Fruit fly (Drosophila melanogaster) whole organism, embryonic: ENCODE results near the gene shv.

Experiments used
- Antp ChIP-seq: fragments of 200-800 bp; sonication (Bioruptor generic); optimal IDR thresholded peaks from 3 replicates; lab custom pipeline; 2016; ENCODE audit warnings: missing biosample characterization, missing genetic modification characterization
- CG1024 ChIP-seq: fragments of 200-800 bp; sonication (Bioruptor generic); IDR thresholded peaks from 2 replicates; pipeline ENCODE4 v1.3.6; 2022; ENCODE audit warnings: missing biosample characterization, missing genetic modification characterization
- CG10979 ChIP-seq: fragments of 200-800 bp; sonication (Bioruptor generic); optimal IDR thresholded peaks from 2 replicates; lab custom pipeline; 2018; ENCODE audit warnings: missing biosample characterization, mild to moderate bottlenecking, missing genetic modification characterization, moderate library complexity
- CG11085 ChIP-seq: fragments of 200-800 bp; sonication (Bioruptor generic); IDR thresholded peaks from 2 replicates; pipeline ENCODE4 v1.3.6; 2022; ENCODE audit warnings: missing biosample characterization, missing genetic modification characterization
- CG11504 ChIP-seq: fragments of 200-800 bp; sonication (Bioruptor generic); optimal IDR thresholded peaks from 3 replicates; lab custom pipeline; 2019; ENCODE audit warnings: missing biosample characterization, mild to moderate bottlenecking, missing genetic modification characterization, moderate library complexity
- CG11560 ChIP-seq: fragments of 200-800 bp; sonication (Bioruptor generic); IDR thresholded peaks from 3 replicates; pipeline ENCODE4 v1.3.6; 2022; ENCODE audit warnings: missing biosample characterization, missing genetic modification characterization
- CG11723 ChIP-seq: fragments of 200-800 bp; sonication (Bioruptor generic); optimal IDR thresholded peaks from 2 replicates; lab custom pipeline; 2017; ENCODE audit warnings: missing biosample characterization, mild to moderate bottlenecking, missing genetic modification characterization
- CG12236 ChIP-seq: fragments of 200-800 bp; sonication (Bioruptor generic); optimal IDR thresholded peaks from 2 replicates; lab custom pipeline; 2016; ENCODE audit warnings: missing biosample characterization, missing genetic modification characterization
- CG14014 ChIP-seq: fragments of 200-800 bp; sonication (Bioruptor generic); IDR thresholded peaks from 2 replicates; pipeline ENCODE4 v1.3.6; 2022; ENCODE audit warnings: missing biosample characterization, missing genetic modification characterization
- CG15479 ChIP-seq: fragments of 200-800 bp; sonication (Bioruptor generic); optimal IDR thresholded peaks from 3 replicates; lab custom pipeline; 2019; ENCODE audit warnings: missing biosample characterization, mild to moderate bottlenecking, missing genetic modification characterization, moderate library complexity
- CG17568 ChIP-seq: fragments of 200-800 bp; sonication (Bioruptor generic); optimal IDR thresholded peaks from 2 replicates; lab custom pipeline; 2018; ENCODE audit warnings: missing biosample characterization, mild to moderate bottlenecking, missing genetic modification characterization, moderate library complexity
- CG2199 ChIP-seq: fragments of 200-800 bp; sonication (Bioruptor generic); IDR thresholded peaks from 3 replicates; pipeline ENCODE4 v1.3.6; 2022; ENCODE audit warnings: missing biosample characterization, missing genetic modification characterization
- CG3065 ChIP-seq: fragments of 200-800 bp; sonication (Bioruptor generic); optimal IDR thresholded peaks from 2 replicates; lab custom pipeline; 2016; ENCODE audit warnings: missing biosample characterization, missing genetic modification characterization
- CG3281 ChIP-seq: fragments of 200-800 bp; sonication (Bioruptor generic); optimal IDR thresholded peaks from 3 replicates; lab custom pipeline; 2017; ENCODE audit warnings: missing biosample characterization, mild to moderate bottlenecking, missing genetic modification characterization
- CG33557 ChIP-seq: fragments of 200-800 bp; sonication (Bioruptor generic); optimal IDR thresholded peaks from 2 replicates; lab custom pipeline; 2019; ENCODE audit warnings: missing biosample characterization, mild to moderate bottlenecking, missing genetic modification characterization, moderate library complexity
- CG42726 ChIP-seq: fragments of 200-800 bp; sonication (Bioruptor generic); IDR thresholded peaks from 2 replicates; pipeline ENCODE4 v1.3.6; 2022; ENCODE audit warnings: missing biosample characterization, missing genetic modification characterization; ENCODE audit not compliant: partially characterized antibody
- CG4424 ChIP-seq: fragments of 200-800 bp; sonication (Bioruptor generic); optimal IDR thresholded peaks from 3 replicates; lab custom pipeline; 2016; ENCODE audit warnings: missing biosample characterization, missing genetic modification characterization
- CG5180 ChIP-seq: fragments of 200-800 bp; sonication (Bioruptor generic); optimal IDR thresholded peaks from 3 replicates; lab custom pipeline; 2017; ENCODE audit warnings: missing biosample characterization, missing genetic modification characterization, mild to moderate bottlenecking, moderate library complexity, missing genetic modification reagents
- CG5245 ChIP-seq: fragments of 200-800 bp; sonication (Bioruptor generic); optimal IDR thresholded peaks from 3 replicates; lab custom pipeline; 2016; ENCODE audit warnings: missing biosample characterization, missing genetic modification characterization
- CG6854 ChIP-seq: fragments of 200-800 bp; sonication (Bioruptor generic); optimal IDR thresholded peaks from 3 replicates; lab custom pipeline; 2017; ENCODE audit warnings: missing biosample characterization, mild to moderate bottlenecking, missing genetic modification characterization
- CG8089 ChIP-seq: fragments of 200-800 bp; sonication (Bioruptor generic); optimal IDR thresholded peaks from 3 replicates; lab custom pipeline; 2016; ENCODE audit warnings: missing biosample characterization, missing genetic modification characterization
- CG8924 ChIP-seq: fragments of 200-800 bp; optimal IDR thresholded peaks from 3 replicates; lab custom pipeline; 2019; ENCODE audit warnings: missing biosample characterization, mild to moderate bottlenecking, missing genetic modification characterization, moderate library complexity
- CG9609 ChIP-seq: fragments of 200-800 bp; sonication (Bioruptor generic); optimal IDR thresholded peaks from 3 replicates; lab custom pipeline; 2016; ENCODE audit warnings: missing biosample characterization, missing genetic modification characterization
- ERR ChIP-seq: fragments of 200-800 bp; sonication (Bioruptor generic); optimal IDR thresholded peaks from 2 replicates; lab custom pipeline; 2016; ENCODE audit warnings: missing biosample characterization, missing genetic modification characterization
- Ets97D ChIP-seq: fragments of 200-800 bp; sonication (Bioruptor generic); optimal IDR thresholded peaks from 3 replicates; lab custom pipeline; 2016; ENCODE audit warnings: missing biosample characterization, missing genetic modification characterization
- HHEX ChIP-seq: fragments of 200-800 bp; sonication (Bioruptor generic); optimal IDR thresholded peaks from 3 replicates; lab custom pipeline; 2017; ENCODE audit warnings: missing biosample characterization, mild to moderate bottlenecking, missing genetic modification characterization, missing genetic modification reagents
- HLHmδ ChIP-seq: fragments of 200-800 bp; sonication (Bioruptor generic); optimal IDR thresholded peaks from 2 replicates; lab custom pipeline; 2018; ENCODE audit warnings: missing biosample characterization, mild to moderate bottlenecking, missing genetic modification characterization, moderate library complexity
- Jarid2 ChIP-seq: fragments of 200-800 bp; sonication (Bioruptor generic); optimal IDR thresholded peaks from 3 replicates; lab custom pipeline; 2017; ENCODE audit warnings: mild to moderate bottlenecking, missing biosample characterization, missing genetic modification reagents, missing genetic modification characterization
- MESR4 ChIP-seq: fragments of 200-800 bp; sonication (Bioruptor generic); optimal IDR thresholded peaks from 2 replicates; lab custom pipeline; 2018; ENCODE audit warnings: missing biosample characterization, mild to moderate bottlenecking, missing genetic modification characterization, moderate library complexity
- NK7.1 ChIP-seq: fragments of 200-800 bp; sonication (Bioruptor generic); optimal IDR thresholded peaks from 3 replicates; lab custom pipeline; 2016; ENCODE audit warnings: missing biosample characterization, missing genetic modification characterization
- Nf-YA ChIP-seq: fragments of 200-800 bp; sonication (Bioruptor generic); IDR thresholded peaks from 2 replicates; pipeline ENCODE4 v1.3.6; 2022; ENCODE audit warnings: missing biosample characterization, missing genetic modification characterization
- bigmax ChIP-seq: fragments of 200-800 bp; sonication (Bioruptor generic); optimal IDR thresholded peaks from 2 replicates; lab custom pipeline; 2018; ENCODE audit warnings: missing biosample characterization, mild to moderate bottlenecking, missing genetic modification characterization
- cg ChIP-seq: fragments of 200-800 bp; sonication (Bioruptor generic); optimal IDR thresholded peaks from 3 replicates; lab custom pipeline; 2019; ENCODE audit warnings: missing biosample characterization, mild to moderate bottlenecking, missing genetic modification characterization, moderate library complexity
- ci ChIP-seq: fragments of 200-800 bp; sonication (Bioruptor generic); IDR thresholded peaks from 3 replicates; pipeline ENCODE4 v1.3.6; 2022; ENCODE audit warnings: missing biosample characterization, missing genetic modification characterization
- dati ChIP-seq: fragments of 200-800 bp; sonication (Bioruptor generic); IDR thresholded peaks from 2 replicates; pipeline ENCODE4 v1.3.6; 2022; ENCODE audit warnings: missing biosample characterization, missing genetic modification characterization
- dm ChIP-seq: fragments of 200-800 bp; sonication (Bioruptor generic); optimal IDR thresholded peaks from 3 replicates; lab custom pipeline; 2016; ENCODE audit warnings: missing biosample characterization, missing genetic modification characterization
- dpn ChIP-seq, 2 experiments: fragments of 200-800 bp; sonication (Bioruptor generic); optimal IDR thresholded peaks; 3 replicates each; lab custom pipeline; 2016; ENCODE audit warnings: missing biosample characterization in 2 of 2, missing genetic modification characterization in 2 of 2
- grau ChIP-seq: fragments of 200-800 bp; optimal IDR thresholded peaks from 3 replicates; lab custom pipeline; 2019; ENCODE audit warnings: missing biosample characterization, mild to moderate bottlenecking, missing genetic modification characterization, moderate library complexity
- gsb-n ChIP-seq: fragments of 200-800 bp; sonication (Bioruptor generic); optimal IDR thresholded peaks from 3 replicates; lab custom pipeline; 2018; ENCODE audit warnings: missing biosample characterization, mild to moderate bottlenecking, missing genetic modification characterization
- lov ChIP-seq, 2 experiments: fragments of 200-800 bp in 1 of 2; fragments of >200 bp in 1 of 2; sonication (Bioruptor generic) in 1 of 2; IDR thresholded peaks in 1 of 2; optimal IDR thresholded peaks in 1 of 2; 2 replicates in 1 of 2; 3 replicates in 1 of 2; pipeline versions ENCODE4 v1.3.6 to Lab custom; 2017 to 2022; ENCODE audit warnings: missing biosample characterization in 1 of 2, missing genetic modification characterization in 1 of 2
- mam ChIP-seq: fragments of 200-800 bp; sonication (Bioruptor generic); optimal IDR thresholded peaks from 3 replicates; lab custom pipeline; 2016; ENCODE audit warnings: missing biosample characterization, missing genetic modification characterization
- org-1 ChIP-seq: fragments of 200-800 bp; sonication (Bioruptor generic); optimal IDR thresholded peaks from 2 replicates; lab custom pipeline; 2017; ENCODE audit warnings: missing biosample characterization, missing genetic modification characterization
- prd ChIP-seq, 3 experiments: fragments of >200 bp in 2 of 3; fragments of 200-800 bp in 1 of 3; sonication (Bioruptor generic) in 1 of 3; optimal IDR thresholded peaks in 2 of 3; IDR thresholded peaks in 1 of 3; 2 replicates in 2 of 3; 3 replicates in 1 of 3; pipeline versions ENCODE4 v1.3.6 to Lab custom; 2017 to 2022; ENCODE audit warnings: missing biosample characterization in 1 of 3, missing genetic modification characterization in 1 of 3
- pum ChIP-seq: fragments of 200-800 bp; sonication (Bioruptor generic); optimal IDR thresholded peaks from 2 replicates; lab custom pipeline; 2016; ENCODE audit warnings: missing biosample characterization, missing genetic modification characterization
- ro ChIP-seq: fragments of 200-800 bp; sonication (Bioruptor generic); IDR thresholded peaks from 2 replicates; pipeline ENCODE4 v1.3.6; 2022; ENCODE audit warnings: missing biosample characterization, missing genetic modification characterization
- row ChIP-seq: fragments of 200-800 bp; sonication (Bioruptor generic); IDR thresholded peaks from 3 replicates; pipeline ENCODE4 v1.3.6; 2022; ENCODE audit warnings: missing biosample characterization, missing genetic modification characterization
- sim ChIP-seq: fragments of 200-800 bp; sonication (Bioruptor generic); IDR thresholded peaks from 2 replicates; pipeline ENCODE4 v1.3.6; 2022; ENCODE audit warnings: missing biosample characterization, missing genetic modification characterization
- sna ChIP-seq: fragments of 200-800 bp; sonication (Bioruptor generic); IDR thresholded peaks from 2 replicates; pipeline ENCODE4 v1.3.6; 2022; ENCODE audit warnings: missing biosample characterization, missing genetic modification characterization; ENCODE audit not compliant: partially characterized antibody
- twi ChIP-seq: fragments of 200-800 bp; optimal IDR thresholded peaks from 2 replicates; lab custom pipeline; 2019; ENCODE audit warnings: missing biosample characterization, mild to moderate bottlenecking, missing genetic modification characterization, moderate library complexity
- zfh2 ChIP-seq: fragments of 200-800 bp; sonication (Bioruptor generic); optimal IDR thresholded peaks from 2 replicates; lab custom pipeline; 2016; ENCODE audit warnings: missing biosample characterization, missing genetic modification characterization

The shv gene

DNA sequence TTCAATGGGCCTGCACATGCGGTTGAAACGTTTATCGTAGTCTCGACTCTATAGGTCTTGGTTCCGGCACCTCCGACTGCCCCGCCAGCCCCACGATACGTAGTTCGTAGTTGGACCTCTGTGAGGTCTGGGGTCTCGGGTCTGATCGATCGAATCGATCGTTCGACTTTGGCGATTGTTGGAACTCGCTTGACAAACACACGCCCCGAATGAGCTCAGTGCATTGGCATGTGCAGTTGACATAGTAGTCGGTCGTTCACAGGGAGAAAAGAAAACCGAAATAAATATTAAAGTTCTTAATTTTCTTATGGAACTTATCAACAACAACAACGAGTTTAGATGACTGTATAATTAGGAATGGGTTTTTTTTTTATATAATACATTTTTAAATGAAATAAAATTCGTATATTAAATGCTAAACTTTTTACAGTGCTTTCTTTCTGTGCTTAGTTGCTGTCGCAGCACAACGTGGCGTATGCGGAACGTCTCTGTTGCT, 17.5 kb upstream of the shv start (continued):
- no peak for TF ChIP-seq MESR4 (GFP tag; lab: Kevin White, UChicago)
- TF ChIP-seq HLHmδ (GFP tag; lab: Kevin White, UChicago), result no peak
- TF ChIP-seq org-1 (GFP tag; lab: Kevin White, UChicago), result no peak
- no peak for TF ChIP-seq ro (GFP tag; lab: Robert Waterston, UW)
- no peak for TF ChIP-seq NK7.1 (GFP tag; lab: Kevin White, UChicago)
- no peak for TF ChIP-seq CG12236 (GFP tag; lab: Kevin White, UChicago)
- TF ChIP-seq CG10979 (tag; lab: Kevin White, UChicago), result peak; percentile 21
- TF ChIP-seq CG8089 (GFP tag; lab: Kevin White, UChicago), result no peak
- no peak for TF ChIP-seq grau (tag; lab: Kevin White, UChicago)
- TF ChIP-seq twi (tag; lab: Kevin White, UChicago), result no peak
- TF ChIP-seq CG1024 (GFP tag; lab: Robert Waterston, UW), result no peak
- no peak for TF ChIP-seq CG3281
- peak; percentile 44; the same call in 2 of the 3 replicates for TF ChIP-seq row (GFP tag; lab: Robert Waterston, UW)
- TF ChIP-seq CG14014, result no peak
- TF ChIP-seq Jarid2 (GFP tag; lab: Kevin White, UChicago), result no peak
- no peak for TF ChIP-seq Ets97D (GFP tag; lab: Kevin White, UChicago)
- TF ChIP-seq CG33557 (GFP tag; lab: Kevin White, UChicago), result no peak
- no peak for TF ChIP-seq CG5245 (GFP tag; lab: Kevin White, UChicago)
- no peak for TF ChIP-seq CG2199
- no peak for TF ChIP-seq CG5180 (GFP tag; lab: Kevin White, UChicago)
- no peak for TF ChIP-seq dm (GFP tag; lab: Kevin White, UChicago)
- no peak for TF ChIP-seq lov (optimal IDR thresholded peaks at IDR 0.05; lab: Kevin White, UChicago)
- TF ChIP-seq lov (GFP tag; IDR thresholded peaks at IDR 0.05; lab: Robert Waterston, UW), result 0 out of 3 replicates have a peak, but pooled peaks have one; percentile 17
- TF ChIP-seq CG11504, result peak; percentile 64
- TF ChIP-seq CG11560 (tag; lab: Robert Waterston, UW), result no peak
- no peak for TF ChIP-seq CG8924 (tag; lab: Kevin White, UChicago)
- TF ChIP-seq sim, result no peak
- TF ChIP-seq gsb-n, result no peak
- TF ChIP-seq ERR (GFP tag; lab: Kevin White, UChicago), result no peak
- no peak for TF ChIP-seq bigmax
- no peak for TF ChIP-seq CG6854 (GFP tag; lab: Kevin White, UChicago)
- TF ChIP-seq mam (GFP tag; lab: Kevin White, UChicago), result no peak
- TF ChIP-seq CG11723 (GFP tag; lab: Kevin White, UChicago), result no peak
- no peak for TF ChIP-seq CG42726 (GFP tag; lab: Robert Waterston, UW)
- no peak for TF ChIP-seq cg (GFP tag; lab: Kevin White, UChicago)
- TF ChIP-seq CG9609 (GFP tag; lab: Kevin White, UChicago), result no peak
- TF ChIP-seq CG11085 (GFP tag; lab: Robert Waterston, UW), result no peak
- TF ChIP-seq sna (GFP tag; lab: Robert Waterston, UW), result no peak
- TF ChIP-seq Antp (GFP tag; lab: Kevin White, UChicago), result no peak
- no peak for TF ChIP-seq dpn (GFP tag; optimal IDR thresholded peaks at IDR 0.05; lab: Kevin White, UChicago)
- TF ChIP-seq ci (GFP tag; lab: Robert Waterston, UW), result no peak
- TF ChIP-seq dati (GFP tag; lab: Robert Waterston, UW), result no peak
- no peak for TF ChIP-seq Nf-YA
- TF ChIP-seq CG3065 (GFP tag; lab: Kevin White, UChicago), result no peak
- TF ChIP-seq prd (optimal IDR thresholded peaks at IDR 0.05; lab: Kevin White, UChicago), result no peak
- peak; percentile 21; the same call in 1 of the 3 replicates for TF ChIP-seq prd (GFP tag; IDR thresholded peaks at IDR 0.05; lab: Robert Waterston, UW)
- TF ChIP-seq CG15479 (GFP tag; lab: Kevin White, UChicago), result no peak
- no peak for TF ChIP-seq HHEX
- no peak for TF ChIP-seq zfh2 (GFP tag; lab: Kevin White, UChicago)
- no peak for TF ChIP-seq CG4424 (GFP tag; lab: Kevin White, UChicago)
- TF ChIP-seq CG17568 (GFP tag; lab: Kevin White, UChicago), result no peak
- TF ChIP-seq pum (GFP tag; lab: Kevin White, UChicago), result no peak
